Fruit fly (Drosophila melanogaster) whole organism, embryonic: Measurements from ENCODE around the gene CG6674.
A peak's percentile ranks its signal among the peaks of the same experiment; 100 is the strongest.

Source experiments
- Bdp1 ChIP-seq: fragments of 200-800 bp; sonication (Bioruptor generic); optimal IDR thresholded peaks from 3 replicates; lab custom pipeline; 2016; ENCODE audit warnings: missing biosample characterization, missing genetic modification characterization
- CG10959 ChIP-seq: fragments of 200-800 bp; sonication (Bioruptor generic); IDR thresholded peaks from 2 replicates; pipeline ENCODE4 v1.3.6; 2022; ENCODE audit warnings: missing biosample characterization, missing genetic modification characterization
- CG11085 ChIP-seq: fragments of 200-800 bp; sonication (Bioruptor generic); IDR thresholded peaks from 2 replicates; pipeline ENCODE4 v1.3.6; 2022; ENCODE audit warnings: missing biosample characterization, missing genetic modification characterization
- CG11504 ChIP-seq: fragments of 200-800 bp; sonication (Bioruptor generic); optimal IDR thresholded peaks from 3 replicates; lab custom pipeline; 2019; ENCODE audit warnings: missing biosample characterization, mild to moderate bottlenecking, missing genetic modification characterization, moderate library complexity
- CG11723 ChIP-seq: fragments of 200-800 bp; sonication (Bioruptor generic); optimal IDR thresholded peaks from 2 replicates; lab custom pipeline; 2017; ENCODE audit warnings: missing biosample characterization, mild to moderate bottlenecking, missing genetic modification characterization
- CG13287 ChIP-seq: fragments of 200-800 bp; sonication (Bioruptor generic); IDR thresholded peaks from 2 replicates; pipeline ENCODE4 v1.3.6; 2022; ENCODE audit warnings: missing biosample characterization, missing genetic modification characterization; ENCODE audit not compliant: partially characterized antibody
- CG14860 ChIP-seq: fragments of 200-800 bp; sonication (Bioruptor generic); IDR thresholded peaks from 3 replicates; pipeline ENCODE4 v1.3.6; 2022; ENCODE audit warnings: missing biosample characterization, missing genetic modification characterization; ENCODE audit not compliant: partially characterized antibody
- CG15514 ChIP-seq: fragments of 200-800 bp; sonication (Bioruptor generic); optimal IDR thresholded peaks from 3 replicates; lab custom pipeline; 2017; ENCODE audit warnings: missing biosample characterization, missing genetic modification characterization, mild to moderate bottlenecking, moderate library complexity, missing genetic modification reagents
- CG15696 ChIP-seq: fragments of 200-800 bp; sonication (Bioruptor generic); optimal IDR thresholded peaks from 2 replicates; lab custom pipeline; 2019; ENCODE audit warnings: missing biosample characterization, mild to moderate bottlenecking, missing genetic modification characterization, moderate library complexity
- CG17385 ChIP-seq: fragments of 200-800 bp; sonication (Bioruptor generic); optimal IDR thresholded peaks from 3 replicates; lab custom pipeline; 2018; ENCODE audit warnings: missing biosample characterization, mild to moderate bottlenecking, missing genetic modification characterization
- CG18011 ChIP-seq: fragments of 200-800 bp; sonication (Bioruptor generic); optimal IDR thresholded peaks from 2 replicates; lab custom pipeline; 2017; ENCODE audit warnings: missing biosample characterization, missing genetic modification characterization, mild to moderate bottlenecking, moderate library complexity, missing genotype
- CG30020 ChIP-seq: fragments of 200-800 bp; optimal IDR thresholded peaks from 2 replicates; lab custom pipeline; 2019; ENCODE audit warnings: missing biosample characterization, mild to moderate bottlenecking, missing genetic modification characterization, moderate library complexity
- CG33213 ChIP-seq: fragments of 200-800 bp; sonication (Bioruptor generic); optimal IDR thresholded peaks from 3 replicates; lab custom pipeline; 2016; ENCODE audit warnings: missing biosample characterization, missing genetic modification characterization
- CG33557 ChIP-seq: fragments of 200-800 bp; sonication (Bioruptor generic); optimal IDR thresholded peaks from 2 replicates; lab custom pipeline; 2019; ENCODE audit warnings: missing biosample characterization, mild to moderate bottlenecking, missing genetic modification characterization, moderate library complexity
- CG3407 ChIP-seq: fragments of 200-800 bp; sonication (Bioruptor generic); optimal IDR thresholded peaks from 2 replicates; lab custom pipeline; 2018; ENCODE audit warnings: missing biosample characterization, mild to moderate bottlenecking, missing genetic modification characterization
- CG3726 ChIP-seq: fragments of 200-800 bp; sonication (Bioruptor generic); IDR thresholded peaks from 3 replicates; pipeline ENCODE4, ENCODE4 v1.3.6; 2022; ENCODE audit warnings: missing biosample characterization, missing genetic modification characterization
- CG4424 ChIP-seq: fragments of 200-800 bp; sonication (Bioruptor generic); optimal IDR thresholded peaks from 3 replicates; lab custom pipeline; 2016; ENCODE audit warnings: missing biosample characterization, missing genetic modification characterization
- CG7963 ChIP-seq: fragments of 200-800 bp; sonication (Bioruptor generic); IDR thresholded peaks from 3 replicates; pipeline ENCODE4 v1.3.6; 2022; ENCODE audit warnings: missing biosample characterization, missing genetic modification characterization; ENCODE audit not compliant: partially characterized antibody
- CG8478 ChIP-seq: fragments of >200 bp; optimal IDR thresholded peaks from 2 replicates; lab custom pipeline; 2018
- CG9437 ChIP-seq: fragments of 200-800 bp; sonication (Bioruptor generic); optimal IDR thresholded peaks from 2 replicates; lab custom pipeline; 2018; ENCODE audit warnings: missing biosample characterization, mild to moderate bottlenecking, missing genetic modification characterization
- CG9609 ChIP-seq: fragments of 200-800 bp; sonication (Bioruptor generic); optimal IDR thresholded peaks from 3 replicates; lab custom pipeline; 2016; ENCODE audit warnings: missing biosample characterization, missing genetic modification characterization
- CG9797 ChIP-seq: fragments of 200-800 bp; sonication (Bioruptor generic); optimal IDR thresholded peaks from 3 replicates; lab custom pipeline; 2018; ENCODE audit warnings: missing biosample characterization, mild to moderate bottlenecking, missing genetic modification characterization
- Deaf1 ChIP-seq: fragments of 200-800 bp; optimal IDR thresholded peaks from 3 replicates; lab custom pipeline; 2019; ENCODE audit warnings: missing biosample characterization, mild to moderate bottlenecking, missing genetic modification characterization, moderate library complexity
- Dfd ChIP-seq, 2 experiments: fragments of >200 bp; optimal IDR thresholded peaks; 2 replicates each; lab custom pipeline; 2017; ENCODE audit warnings: missing biosample characterization in 2 of 2, missing genetic modification characterization in 2 of 2
- Dip2 ChIP-seq: fragments of 200-800 bp; sonication (Bioruptor generic); IDR thresholded peaks from 2 replicates; pipeline ENCODE4 v1.3.6; 2022; ENCODE audit warnings: missing biosample characterization, missing genetic modification characterization
- Dp ChIP-seq: fragments of 200-800 bp; sonication (Bioruptor generic); optimal IDR thresholded peaks from 2 replicates; lab custom pipeline; 2018; ENCODE audit warnings: missing biosample characterization, mild to moderate bottlenecking, missing genetic modification characterization, moderate library complexity
- Elba2 ChIP-seq: fragments of 200-800 bp; sonication (Bioruptor generic); optimal IDR thresholded peaks from 3 replicates; lab custom pipeline; 2016; ENCODE audit warnings: missing biosample characterization, missing genetic modification characterization
- Fer1 ChIP-seq: fragments of 200-800 bp; sonication (Bioruptor generic); optimal IDR thresholded peaks from 2 replicates; lab custom pipeline; 2017; ENCODE audit warnings: missing biosample characterization, mild to moderate bottlenecking, missing genetic modification characterization
- H15 ChIP-seq: fragments of 200-800 bp; sonication (Bioruptor generic); IDR thresholded peaks from 3 replicates; pipeline ENCODE4 v1.3.6; 2022; ENCODE audit warnings: missing biosample characterization, missing genetic modification characterization
- Hmr ChIP-seq: fragments of 200-800 bp; sonication (Bioruptor generic); optimal IDR thresholded peaks from 3 replicates; lab custom pipeline; 2017; ENCODE audit warnings: mild to moderate bottlenecking, missing biosample characterization, missing genetic modification reagents, missing genetic modification characterization
- Jarid2 ChIP-seq: fragments of 200-800 bp; sonication (Bioruptor generic); optimal IDR thresholded peaks from 3 replicates; lab custom pipeline; 2017; ENCODE audit warnings: mild to moderate bottlenecking, missing biosample characterization, missing genetic modification reagents, missing genetic modification characterization
- MBD-R2 ChIP-seq: fragments of 200-800 bp; sonication (Bioruptor generic); IDR thresholded peaks from 2 replicates; pipeline ENCODE4 v1.3.6; 2022; ENCODE audit warnings: missing biosample characterization, missing genetic modification characterization
- MESR4 ChIP-seq: fragments of 200-800 bp; sonication (Bioruptor generic); optimal IDR thresholded peaks from 2 replicates; lab custom pipeline; 2018; ENCODE audit warnings: missing biosample characterization, mild to moderate bottlenecking, missing genetic modification characterization, moderate library complexity
- NK7.1 ChIP-seq: fragments of 200-800 bp; sonication (Bioruptor generic); optimal IDR thresholded peaks from 3 replicates; lab custom pipeline; 2016; ENCODE audit warnings: missing biosample characterization, missing genetic modification characterization
- NfI ChIP-seq: fragments of 200-800 bp; sonication (Bioruptor generic); optimal IDR thresholded peaks from 3 replicates; lab custom pipeline; 2018; ENCODE audit warnings: missing biosample characterization, mild to moderate bottlenecking, missing genetic modification characterization, moderate library complexity
- bbx ChIP-seq: fragments of 200-800 bp; sonication (Bioruptor generic); IDR thresholded peaks from 2 replicates; pipeline ENCODE4 v1.3.6; 2022; ENCODE audit warnings: missing biosample characterization, missing genetic modification characterization; ENCODE audit not compliant: partially characterized antibody
- ci ChIP-seq: fragments of 200-800 bp; sonication (Bioruptor generic); IDR thresholded peaks from 3 replicates; pipeline ENCODE4 v1.3.6; 2022; ENCODE audit warnings: missing biosample characterization, missing genetic modification characterization
- dati ChIP-seq: fragments of 200-800 bp; sonication (Bioruptor generic); IDR thresholded peaks from 2 replicates; pipeline ENCODE4 v1.3.6; 2022; ENCODE audit warnings: missing biosample characterization, missing genetic modification characterization
- eve ChIP-seq, 2 experiments: fragments of >200 bp; optimal IDR thresholded peaks; 2 replicates each; lab custom pipeline; 2017; ENCODE audit warnings: missing biosample characterization in 2 of 2, missing genetic modification characterization in 2 of 2
- exex ChIP-seq: fragments of 200-800 bp; sonication (Bioruptor generic); optimal IDR thresholded peaks from 4 replicates; lab custom pipeline; 2018; ENCODE audit warnings: missing biosample characterization, mild to moderate bottlenecking, missing genetic modification characterization, moderate library complexity
- ftz-f1 ChIP-seq: fragments of 200-800 bp; sonication (Bioruptor generic); optimal IDR thresholded peaks from 2 replicates; lab custom pipeline; 2016; ENCODE audit warnings: missing biosample characterization, missing genetic modification characterization
- gsb-n ChIP-seq: fragments of 200-800 bp; sonication (Bioruptor generic); optimal IDR thresholded peaks from 3 replicates; lab custom pipeline; 2018; ENCODE audit warnings: missing biosample characterization, mild to moderate bottlenecking, missing genetic modification characterization
- lmd ChIP-seq: fragments of 200-800 bp; sonication (Bioruptor generic); IDR thresholded peaks from 2 replicates; pipeline ENCODE4 v1.3.6; 2022; ENCODE audit warnings: missing biosample characterization, missing genetic modification characterization
- scrt ChIP-seq: fragments of 200-800 bp; sonication (Bioruptor generic); optimal IDR thresholded peaks from 2 replicates; lab custom pipeline; 2018; ENCODE audit warnings: missing biosample characterization, mild to moderate bottlenecking, missing genetic modification characterization, moderate library complexity
- sens ChIP-seq: fragments of 200-800 bp; sonication (Bioruptor generic); peaks from one replicate; lab custom pipeline; 2016; ENCODE audit warnings: missing biosample characterization, missing genetic modification characterization
- so ChIP-seq: fragments of 200-800 bp; sonication (Bioruptor generic); IDR thresholded peaks from 3 replicates; pipeline ENCODE4 v1.3.6; 2022; ENCODE audit warnings: missing biosample characterization, missing genetic modification characterization
- sr ChIP-seq: fragments of 200-800 bp; sonication (Bioruptor generic); IDR thresholded peaks from 3 replicates; pipeline ENCODE4 v1.3.6; 2022; ENCODE audit warnings: missing biosample characterization, missing genetic modification characterization
- stwl ChIP-seq: fragments of 200-800 bp; sonication (Bioruptor generic); optimal IDR thresholded peaks from 3 replicates; lab custom pipeline; 2018; ENCODE audit warnings: missing biosample characterization, mild to moderate bottlenecking, missing genetic modification characterization, moderate library complexity
- zfh2 ChIP-seq: fragments of 200-800 bp; sonication (Bioruptor generic); optimal IDR thresholded peaks from 2 replicates; lab custom pipeline; 2016; ENCODE audit warnings: missing biosample characterization, missing genetic modification characterization

The CG6674 gene

DNA sequence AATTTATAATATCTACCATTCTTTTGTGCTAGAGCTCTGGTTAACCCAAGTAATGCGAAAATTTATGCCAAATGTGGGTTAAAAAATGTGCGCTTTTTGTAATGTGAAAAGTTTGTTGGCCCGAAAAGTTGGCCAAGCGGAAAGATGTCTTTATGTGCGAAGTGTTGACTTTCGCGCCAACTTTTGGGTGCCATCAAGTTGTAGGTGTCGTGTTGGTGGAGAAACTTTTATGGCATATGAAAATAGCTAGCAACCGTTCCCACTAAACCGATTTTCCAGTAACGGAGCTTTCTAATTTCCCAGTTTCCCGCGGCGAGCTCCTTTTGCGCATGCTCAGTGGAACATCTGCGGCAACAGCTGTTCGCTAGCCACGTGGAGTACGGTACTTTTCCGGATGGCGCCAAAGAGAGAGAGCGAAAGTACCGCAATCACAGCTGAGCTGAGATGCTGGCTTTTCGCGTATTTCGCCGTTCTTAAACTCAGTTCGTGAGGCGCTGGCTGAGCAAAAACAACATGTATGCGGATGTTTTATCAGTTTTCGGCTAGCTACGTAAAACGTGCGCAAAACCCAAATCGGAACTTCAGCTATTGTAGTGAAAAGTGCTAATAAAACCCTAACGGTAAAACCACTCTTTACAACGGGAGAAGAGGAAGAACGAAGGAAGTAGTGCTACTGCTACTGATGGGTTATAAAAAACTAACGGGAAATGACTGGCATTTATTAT, 2.5 kb upstream of the CG6674 start, which contains the start of gene dpr6 (continued):
- peak; percentile 46 for TF ChIP-seq Deaf1 (tag; lab: Kevin White, UChicago)
- 0 out of 2 replicates have a peak, but pooled peaks have one; percentile 13 for TF ChIP-seq CG13287 (GFP tag; lab: Robert Waterston, UW)
- no peak for TF ChIP-seq exex (tag; lab: Kevin White, UChicago)
- TF ChIP-seq Fer1 (GFP tag; lab: Kevin White, UChicago): peak; percentile 12
- TF ChIP-seq NfI (GFP tag; lab: Kevin White, UChicago): peak; percentile 23
- no peak for TF ChIP-seq CG10959 (GFP tag; lab: Robert Waterston, UW)
- TF ChIP-seq Dfd (GFP tag; optimal IDR thresholded peaks at IDR 0.05; lab: Kevin White, UChicago): no peak
- no peak for TF ChIP-seq sr (GFP tag; lab: Robert Waterston, UW)
- no peak for TF ChIP-seq NK7.1 (GFP tag; lab: Kevin White, UChicago)
- peak; percentile 8 for TF ChIP-seq CG11504
- peak; percentile 50 for TF ChIP-seq Jarid2
- TF ChIP-seq CG30020: no peak
- TF ChIP-seq CG9437 (GFP tag; lab: Kevin White, UChicago): peak; percentile 8
- 0 out of 3 replicates have a peak, but pooled peaks have one; percentile 31 for TF ChIP-seq ci
- TF ChIP-seq MBD-R2 (GFP tag; lab: Robert Waterston, UW): no peak
- TF ChIP-seq CG11723 (GFP tag; lab: Kevin White, UChicago): no peak
- peak in 1 of 2 experiments; percentile 0 for TF ChIP-seq eve (GFP tag; optimal IDR thresholded peaks at IDR 0.05; lab: Kevin White, UChicago)
- peak; percentile 60; the same call in 1 of the 2 replicates for TF ChIP-seq Dip2 (GFP tag; lab: Robert Waterston, UW)
- TF ChIP-seq Dp (GFP tag; lab: Kevin White, UChicago): peak; percentile 55
- peak; percentile 19 for TF ChIP-seq CG15514
- TF ChIP-seq lmd (GFP tag; lab: Robert Waterston, UW): no peak
- TF ChIP-seq CG33557 (GFP tag; lab: Kevin White, UChicago): no peak

DNA sequence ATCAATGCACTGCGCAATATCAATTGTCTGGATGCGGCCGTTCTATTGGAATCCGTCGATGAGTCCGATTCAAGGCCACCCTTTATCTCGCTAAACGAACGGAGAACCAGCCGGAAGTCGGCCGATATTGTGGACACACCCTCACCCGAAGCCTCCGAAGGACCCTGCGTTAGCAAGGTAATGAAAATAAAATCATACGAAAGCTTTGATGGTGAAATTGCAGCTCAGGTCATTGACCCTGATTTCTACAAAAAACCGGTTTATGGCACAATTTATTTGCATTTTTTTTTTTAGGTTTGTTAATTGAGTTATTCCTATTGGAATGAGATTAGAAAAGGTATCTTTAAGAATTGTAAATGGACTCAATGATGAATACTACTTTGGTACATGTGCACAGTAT, 2.7 kb downstream of the CG6674 start:
- no peak for TF ChIP-seq CG17385 (GFP tag; lab: Kevin White, UChicago)
- TF ChIP-seq CG33213 (GFP tag; lab: Kevin White, UChicago): no peak
- no peak for TF ChIP-seq Bdp1 (GFP tag; lab: Kevin White, UChicago)
- no peak for TF ChIP-seq CG3407 (GFP tag; lab: Kevin White, UChicago)
- no peak for TF ChIP-seq CG18011
- no peak for TF ChIP-seq CG3726 (GFP tag; lab: Robert Waterston, UW)
- TF ChIP-seq CG15696 (tag; lab: Kevin White, UChicago): no peak
- peak; percentile 44 for TF ChIP-seq sens (GFP tag; lab: Kevin White, UChicago)
- no peak for TF ChIP-seq CG14860 (GFP tag; lab: Robert Waterston, UW)
- peak; percentile 50 for TF ChIP-seq Elba2 (GFP tag; lab: Kevin White, UChicago)
- TF ChIP-seq CG7963 (GFP tag; lab: Robert Waterston, UW): no peak
- no peak for TF ChIP-seq dati
- no peak for TF ChIP-seq CG4424 (GFP tag; lab: Kevin White, UChicago)
- TF ChIP-seq, all 482 proteins: peak for 2

DNA sequence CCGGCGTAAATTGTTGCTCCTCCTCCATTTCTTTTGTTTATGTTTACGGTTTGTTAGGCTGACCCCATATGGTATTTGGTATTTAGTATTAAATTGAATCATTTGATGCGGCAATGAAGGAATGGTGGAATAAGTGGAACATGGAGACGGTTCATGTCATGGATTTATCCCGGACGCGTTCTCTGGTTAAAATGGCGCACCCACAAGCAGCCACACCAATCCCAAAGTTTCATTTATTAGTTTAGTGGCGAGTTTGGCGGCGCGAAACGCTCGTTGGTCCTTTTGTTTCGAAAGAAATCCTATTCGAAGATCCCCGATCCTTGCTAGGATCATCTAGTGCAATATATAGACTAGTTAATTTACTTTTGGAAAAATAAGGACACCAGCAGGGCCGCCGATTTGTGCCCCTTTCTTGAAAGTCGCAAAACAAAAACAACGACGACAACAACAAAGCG, 3.6 kb downstream of the CG6674 start, which contains the start of the genes CG6685 and Dronc:
CG6685 (minus strand) TSS at position 51 of the 455 bp plus-strand sequence.
Dronc (plus strand) TSS at position 213 of the 455 bp plus-strand sequence.
- TF ChIP-seq zfh2 (GFP tag; lab: Kevin White, UChicago) (peak; percentile 9), CG8478 (lab: Kevin White, UChicago) (no peak), Hmr (GFP tag; lab: Kevin White, UChicago) (peak; percentile 70), MESR4 (GFP tag; lab: Kevin White, UChicago) (peak; percentile 57), stwl (tag; lab: Kevin White, UChicago) (peak; percentile 97), so (no peak), gsb-n (peak; percentile 65), CG9609 (GFP tag; lab: Kevin White, UChicago) (no peak), H15 (GFP tag; lab: Robert Waterston, UW) (no peak), bbx (GFP tag; lab: Robert Waterston, UW) (no peak), CG9797 (GFP tag; lab: Kevin White, UChicago) (peak; percentile 85), CG11085 (no peak), scrt (GFP tag; lab: Kevin White, UChicago) (peak; percentile 64), ftz-f1 (GFP tag; lab: Kevin White, UChicago) (peak; percentile 57)
